Worm (Caenorhabditis elegans) whole organism, mixed stage, embryonic: ENCODE measurements around the gene clec-88.

Experiments
- blmp-1 ChIP-seq: fragments of 150-350 bp; optimal IDR thresholded peaks from 2 replicates; lab custom pipeline; 2014; ENCODE audit warnings: missing biosample characterization, missing genetic modification characterization
- ceh-39 ChIP-seq: fragments of 150-350 bp; optimal IDR thresholded peaks from 2 replicates; lab custom pipeline; 2014; ENCODE audit warnings: missing biosample characterization, missing genetic modification characterization
- drap-1 ChIP-seq: fragments of 200-800 bp; sonication (Bioruptor generic); optimal IDR thresholded peaks from 3 replicates; lab custom pipeline; 2018; ENCODE audit warnings: mild to moderate bottlenecking, missing genetic modification characterization, missing compliant biosample characterization
- elt-3 ChIP-seq: fragments of 150-350 bp; optimal IDR thresholded peaks from 2 replicates; lab custom pipeline; 2014; ENCODE audit warnings: missing biosample characterization, missing genetic modification characterization
- lsy-2 ChIP-seq: fragments of 150-350 bp; optimal IDR thresholded peaks from 2 replicates; lab custom pipeline; 2014; ENCODE audit warnings: missing biosample characterization, missing genetic modification characterization
- nhr-2 ChIP-seq: fragments of 150-350 bp; optimal IDR thresholded peaks from 2 replicates; lab custom pipeline; 2014; ENCODE audit warnings: missing biosample characterization, missing genetic modification characterization
- nhr-237 ChIP-seq: fragments of 150-350 bp; optimal IDR thresholded peaks from 2 replicates; lab custom pipeline; 2014; ENCODE audit warnings: missing biosample characterization, missing genetic modification characterization
- snpc-4 ChIP-seq: fragments of 150-350 bp; optimal IDR thresholded peaks from 2 replicates; lab custom pipeline; 2014; ENCODE audit warnings: missing biosample characterization, missing genetic modification characterization
- sptf-1 ChIP-seq: sonication (generic microtip); optimal IDR thresholded peaks from 2 replicates; lab custom pipeline; 2017; ENCODE audit warnings: mild to moderate bottlenecking, missing genetic modification characterization, moderate library complexity, missing compliant biosample characterization
- tbx-8 ChIP-seq: fragments of 200-800 bp; sonication (Bioruptor generic); optimal IDR thresholded peaks from 2 replicates; lab custom pipeline; 2018; ENCODE audit warnings: mild to moderate bottlenecking, missing genetic modification characterization, moderate library complexity, missing compliant biosample characterization
- unc-39 ChIP-seq: fragments of 150-350 bp; optimal IDR thresholded peaks from 2 replicates; lab custom pipeline; 2014; ENCODE audit warnings: missing biosample characterization, missing genetic modification characterization
- zip-8 ChIP-seq: fragments of 150-350 bp; optimal IDR thresholded peaks from 2 replicates; lab custom pipeline; 2014; ENCODE audit warnings: missing biosample characterization, missing genetic modification characterization
- ztf-11 ChIP-seq: fragments of 150-350 bp; optimal IDR thresholded peaks from 2 replicates; lab custom pipeline; 2014; ENCODE audit warnings: missing biosample characterization, missing genetic modification characterization

- TF ChIP-seq elt-3 (tag; lab: Kevin White, UChicago), result no peak
- TF ChIP-seq ceh-39 (tag; lab: Kevin White, UChicago), result no peak
- TF ChIP-seq drap-1, result no peak
- TF ChIP-seq nhr-2, result no peak
- no peak for TF ChIP-seq snpc-4
- TF ChIP-seq nhr-237 (tag; lab: Kevin White, UChicago), result no peak
- no peak for TF ChIP-seq zip-8 (tag; lab: Kevin White, UChicago)
- TF ChIP-seq ztf-11 (tag; lab: Kevin White, UChicago), result no peak
- TF ChIP-seq sptf-1, result no peak
- TF ChIP-seq lsy-2 (tag; lab: Kevin White, UChicago), result no peak
- TF ChIP-seq blmp-1 (tag; lab: Kevin White, UChicago), result no peak
- TF ChIP-seq tbx-8 (GFP tag; lab: Kevin White, UChicago), result no peak
- TF ChIP-seq unc-39 (tag; lab: Kevin White, UChicago), result no peak
Observed at ce11 chrII:6324086-6324485, 41.4 kb upstream of the clec-88 start, which contains the start of gene sma-6.
